Fruit fly (Drosophila melanogaster): ENCODE results near the gene Cpr67B.

The Cpr67B gene

DNA sequence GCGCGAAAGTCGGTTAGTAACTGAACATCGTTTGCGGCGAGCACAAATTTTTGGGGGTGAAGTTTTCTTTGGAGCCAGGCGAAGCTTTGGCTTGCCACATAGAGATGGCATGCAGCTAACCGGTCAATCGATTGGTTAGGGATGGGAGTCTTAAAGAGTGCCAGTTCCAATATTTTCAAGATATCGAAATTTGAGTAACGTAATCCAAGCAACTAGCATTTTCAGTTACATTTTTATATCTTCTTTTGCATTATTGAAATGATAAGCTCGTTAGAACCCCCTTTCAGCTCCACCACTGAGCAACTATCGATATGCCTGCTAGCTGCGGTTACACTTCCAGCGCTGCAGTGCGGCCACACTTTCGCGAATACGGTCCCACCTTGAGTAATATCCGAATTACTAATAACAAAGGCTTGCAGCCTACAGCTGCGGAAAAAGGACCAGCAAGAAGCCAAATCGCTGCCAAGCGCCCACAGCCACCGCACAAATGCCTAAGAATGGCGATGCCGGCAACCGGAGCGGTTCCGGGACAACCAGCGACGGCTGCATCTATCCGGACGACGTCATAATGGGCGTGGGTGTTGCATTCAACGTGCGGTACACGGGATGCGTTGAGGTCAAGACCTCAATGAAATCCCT lies 22.2 kb downstream of the Cpr67B start, which contains the start of the genes Atat and Shc (continued):
- TF ChIP-seq mirr (GFP tag; optimal IDR thresholded peaks at IDR 0.05) (peak; percentile 98), hbn (GFP tag; IDR thresholded peaks at IDR 0.05; ENCODE audit: partially characterized antibody) (peak; percentile 83), CG10979 (tag; optimal IDR thresholded peaks at IDR 0.05) (peak; percentile 97), Adf1 (GFP tag; IDR thresholded peaks at IDR 0.05) (peak; percentile 90), CG10431 (GFP tag; optimal IDR thresholded peaks at IDR 0.05) (peak; percentile 86), seq (GFP tag; IDR thresholded peaks at IDR 0.05) (peak; percentile 98), ssp (GFP tag; IDR thresholded peaks at IDR 0.05) (peak; percentile 97), CG2889 (GFP tag; IDR thresholded peaks at IDR 0.05) (peak; percentile 100), Sox102F (GFP tag; optimal IDR thresholded peaks at IDR 0.05) (peak; percentile 99), tup (GFP tag; optimal IDR thresholded peaks at IDR 0.05) (peak; percentile 99), BtbVII (GFP tag; optimal IDR thresholded peaks at IDR 0.05) (peak; percentile 95), E2f2 (GFP tag; IDR thresholded peaks at IDR 0.05) (peak; percentile 86), CG16815 (GFP tag; optimal IDR thresholded peaks at IDR 0.05) (peak; percentile 100), Dek (tag; optimal IDR thresholded peaks at IDR 0.05) (peak; percentile 99), sc (optimal IDR thresholded peaks at IDR 0.05) (no peak), sc (GFP tag; optimal IDR thresholded peaks at IDR 0.05) (peak; percentile 96), eve (GFP tag; optimal IDR thresholded peaks at IDR 0.05) (peak in 1 of 2 experiments; percentile 96), Taf1 (GFP tag; IDR thresholded peaks at IDR 0.05) (peak; percentile 99), Hey (tag; optimal IDR thresholded peaks at IDR 0.05) (peak; percentile 95), CHES-1-like (GFP tag; optimal IDR thresholded peaks at IDR 0.05) (peak; percentile 100), CG9817 (tag; optimal IDR thresholded peaks at IDR 0.05) (peak; percentile 100), NC2β (GFP tag; optimal IDR thresholded peaks at IDR 0.05) (peak; percentile 99), prd (optimal IDR thresholded peaks at IDR 0.05) (no peak), prd (GFP tag; IDR thresholded peaks at IDR 0.05) (peak; percentile 100), CG10959 (GFP tag; IDR thresholded peaks at IDR 0.05) (peak; percentile 99), CG16813 (GFP tag; IDR thresholded peaks at IDR 0.05; ENCODE audit: partially characterized antibody) (peak; percentile 96), CG31441 (GFP tag; IDR thresholded peaks at IDR 0.05) (peak; percentile 97), pho (GFP tag; optimal IDR thresholded peaks at IDR 0.05) (peak; percentile 100), CG12769 (tag; optimal IDR thresholded peaks at IDR 0.05) (peak; percentile 100), Neu2 (GFP tag; optimal IDR thresholded peaks at IDR 0.05; ENCODE audit: borderline replicate concordance) (peak; percentile 97), CG34224 (GFP tag; IDR thresholded peaks at IDR 0.05; ENCODE audit: partially characterized antibody) (peak; percentile 86), CG7963 (GFP tag; IDR thresholded peaks at IDR 0.05; ENCODE audit: partially characterized antibody) (peak; percentile 64; the same call in 1 of the 3 replicates), sug (tag; optimal IDR thresholded peaks at IDR 0.05) (peak; percentile 98), CG8359 (GFP tag; optimal IDR thresholded peaks at IDR 0.05; ENCODE audit: borderline replicate concordance) (peak; percentile 90), cato (GFP tag; optimal IDR thresholded peaks at IDR 0.05; ENCODE audit: borderline replicate concordance) (peak; percentile 99), gro (GFP tag; optimal IDR thresholded peaks at IDR 0.05) (peak; percentile 99), HLH3B (GFP tag; IDR thresholded peaks at IDR 0.05) (peak; percentile 100), lbe (GFP tag; optimal IDR thresholded peaks at IDR 0.05) (peak; percentile 97), CG4730 (GFP tag; IDR thresholded peaks at IDR 0.05) (peak; percentile 99), CG12744 (GFP tag; optimal IDR thresholded peaks at IDR 0.05) (peak; percentile 99), CG10543 (GFP tag; optimal IDR thresholded peaks at IDR 0.05) (peak; percentile 98), CG10565 (GFP tag; optimal IDR thresholded peaks at IDR 0.05) (peak; percentile 97), ash1 (GFP tag; optimal IDR thresholded peaks at IDR 0.05) (peak; percentile 93), CoRest (tag; optimal IDR thresholded peaks at IDR 0.05) (peak; percentile 99), TFAM (GFP tag; optimal IDR thresholded peaks at IDR 0.05) (peak; percentile 89), CG13424 (tag; optimal IDR thresholded peaks at IDR 0.05) (peak; percentile 99), crol (GFP tag; IDR thresholded peaks at IDR 0.05) (peak; percentile 85), dimm (GFP tag; IDR thresholded peaks at IDR 0.05) (peak; percentile 98), CG2875 (GFP tag; optimal IDR thresholded peaks at IDR 0.05) (peak; percentile 95)
